Worm (Caenorhabditis elegans) whole organism, young adult: ENCODE results near the gene W09G12.9.

ENCODE experiments used
- him-1 ChIP-seq: sonication (generic microtip); optimal IDR thresholded peaks from 2 replicates; lab custom pipeline; 2016; ENCODE audit warnings: missing genotype, missing genetic modification reagents, missing genetic modification characterization, missing compliant biosample characterization
- lag-1 ChIP-seq: fragments of 200-800 bp; sonication (Bioruptor generic); IDR thresholded peaks from 2 replicates; pipeline ENCODE4 v1.3.6; 2022; ENCODE audit warnings: missing genetic modification reagents, missing genetic modification characterization, missing compliant biosample characterization
- tlf-1 ChIP-seq: fragments of 200-800 bp; sonication (Bioruptor generic); optimal IDR thresholded peaks from 2 replicates; lab custom pipeline; 2018; ENCODE audit warnings: mild to moderate bottlenecking, missing genetic modification characterization, missing compliant biosample characterization
- zfh-2 ChIP-seq: fragments of 200-800 bp; sonication (Bioruptor generic); conservative IDR thresholded peaks from 2 replicates; pipeline ENCODE4 v1.3.6; 2022; ENCODE audit warnings: missing genetic modification reagents, missing genetic modification characterization, missing compliant biosample characterization

ce11 chrIV:1234780-1235179 is 18.4 kb downstream of the W09G12.9 start:
- no peak for TF ChIP-seq tlf-1 (GFP tag; lab: Kevin White, UChicago)
- TF ChIP-seq him-1, result no peak
- TF ChIP-seq zfh-2 (GFP tag; lab: Robert Waterston, UW), result no peak
- TF ChIP-seq lag-1 (GFP tag; lab: Robert Waterston, UW), result no peak
